Fruit fly (Drosophila melanogaster) whole organism, embryonic: ENCODE data around the gene CG12017.

Experiments
- CG10979 ChIP-seq: fragments of 200-800 bp; sonication (Bioruptor generic); optimal IDR thresholded peaks from 2 replicates; lab custom pipeline; 2018; ENCODE audit warnings: missing biosample characterization, mild to moderate bottlenecking, missing genetic modification characterization, moderate library complexity
- CG17385 ChIP-seq: fragments of 200-800 bp; sonication (Bioruptor generic); optimal IDR thresholded peaks from 3 replicates; lab custom pipeline; 2018; ENCODE audit warnings: missing biosample characterization, mild to moderate bottlenecking, missing genetic modification characterization
- CG8478 ChIP-seq: fragments of >200 bp; optimal IDR thresholded peaks from 2 replicates; lab custom pipeline; 2018
- Dbx ChIP-seq: fragments of 200-800 bp; sonication (Bioruptor generic); IDR thresholded peaks from 3 replicates; pipeline ENCODE4 v1.3.6; 2022; ENCODE audit warnings: missing biosample characterization, missing genetic modification characterization
- Doc2 ChIP-seq: fragments of 200-800 bp; sonication (Bioruptor generic); IDR thresholded peaks from 2 replicates; pipeline ENCODE4 v1.3.6; 2022; ENCODE audit warnings: missing biosample characterization, missing genetic modification characterization
- Lhr ChIP-seq: fragments of 200-800 bp; sonication (Bioruptor generic); optimal IDR thresholded peaks from 3 replicates; lab custom pipeline; 2017; ENCODE audit warnings: mild to moderate bottlenecking, missing biosample characterization, missing genetic modification reagents, missing genetic modification characterization
- NK7.1 ChIP-seq: fragments of 200-800 bp; sonication (Bioruptor generic); optimal IDR thresholded peaks from 3 replicates; lab custom pipeline; 2016; ENCODE audit warnings: missing biosample characterization, missing genetic modification characterization
- gce ChIP-seq: fragments of 200-800 bp; sonication (Bioruptor generic); IDR thresholded peaks from 3 replicates; pipeline ENCODE4 v1.3.6; 2022; ENCODE audit warnings: missing biosample characterization, missing genetic modification characterization
- nom ChIP-seq: fragments of 200-800 bp; sonication (Bioruptor generic); optimal IDR thresholded peaks from 2 replicates; lab custom pipeline; 2017; ENCODE audit warnings: missing biosample characterization, missing genetic modification characterization, mild to moderate bottlenecking, moderate library complexity, missing genetic modification reagents
- sisA ChIP-seq: fragments of 200-800 bp; sonication (Bioruptor generic); IDR thresholded peaks from 2 replicates; pipeline ENCODE4 v1.3.6; 2022; ENCODE audit warnings: missing biosample characterization, missing genetic modification characterization
- unc-4 ChIP-seq: fragments of 200-800 bp; sonication (Bioruptor generic); IDR thresholded peaks from 2 replicates; pipeline ENCODE4 v1.3.6; 2022; ENCODE audit warnings: missing biosample characterization, missing genetic modification characterization; ENCODE audit not compliant: partially characterized antibody

- no peak for TF ChIP-seq NK7.1
- no peak for TF ChIP-seq sisA (GFP tag; lab: Robert Waterston, UW)
- TF ChIP-seq Lhr: peak; percentile 6
- TF ChIP-seq gce (GFP tag; lab: Robert Waterston, UW): peak; percentile 37; the same call in 1 of the 3 replicates
- TF ChIP-seq unc-4 (GFP tag; lab: Robert Waterston, UW): peak; percentile 50
- TF ChIP-seq CG8478 (lab: Kevin White, UChicago): no peak
- no peak for TF ChIP-seq CG10979
- peak; percentile 33; the same call in 1 of the 3 replicates for TF ChIP-seq Dbx (GFP tag; lab: Robert Waterston, UW)
- peak; percentile 78 for TF ChIP-seq nom (GFP tag; lab: Kevin White, UChicago)
- TF ChIP-seq Doc2: no peak
- peak; percentile 56 for TF ChIP-seq CG17385 (GFP tag; lab: Kevin White, UChicago)
Measured at dm6 chr3L:3336368-3337164, 56.5 kb downstream of the CG12017 start, which contains the start of the genes Drsl6 and kst.
